Fruit fly (Drosophila melanogaster) Kc167 (cell line): Measurements from ENCODE around the gene CG13653.

Experiments used
- Myc ChIP-seq: fragments of >200 bp; optimal IDR thresholded peaks from 2 replicates; lab custom pipeline; 2017; ENCODE audit warnings: missing external identifiers
- Sin3A ChIP-seq: fragments of >200 bp; optimal IDR thresholded peaks from 2 replicates; lab custom pipeline; 2018; ENCODE audit warnings: missing external identifiers
- h ChIP-seq: fragments of >200 bp; optimal IDR thresholded peaks from 3 replicates; lab custom pipeline; 2018; ENCODE audit warnings: missing external identifiers
- insv ChIP-seq: fragments of >200 bp; optimal IDR thresholded peaks from 3 replicates; lab custom pipeline; 2018; ENCODE audit warnings: missing external identifiers
- psq ChIP-seq: fragments of >200 bp; optimal IDR thresholded peaks from 2 replicates; lab custom pipeline; 2017; ENCODE audit warnings: missing external identifiers
- ttk ChIP-seq: sonication (Bioruptor generic); optimal IDR thresholded peaks from 2 replicates; lab custom pipeline; 2017; ENCODE audit warnings: missing external identifiers

- TF ChIP-seq psq (no peak), h (no peak), insv (lab: Kevin White, UChicago) (no peak), ttk (lab: Kevin White, UChicago) (no peak), Myc (lab: Kevin White, UChicago) (no peak), Sin3A (no peak)
These were observed 13.9 kb downstream of the CG13653 start for dm6 chr3R:25209207-25209606.
